Worm (Caenorhabditis elegans) whole organism, L4 larva: ENCODE results near the gene C06B3.1.

ENCODE experiments used
- F26F4.8 ChIP-seq: fragments of 200-800 bp; sonication (Bioruptor generic); conservative IDR thresholded peaks from 2 replicates; pipeline ENCODE4 v1.3.6; 2022; ENCODE audit warnings: missing genetic modification characterization, missing compliant biosample characterization
- F44E2.7 ChIP-seq: fragments of 200-800 bp; sonication (Bioruptor generic); IDR thresholded peaks from 2 replicates; pipeline ENCODE4 v2.1.2; 2022; ENCODE audit warnings: missing genetic modification characterization, missing compliant biosample characterization
- R02D3.7 ChIP-seq: fragments of 150-350 bp; sonication (generic microtip); optimal IDR thresholded peaks from 3 replicates; lab custom pipeline; 2014; ENCODE audit warnings: missing biosample characterization, missing genetic modification characterization
- T20F7.1 ChIP-seq: fragments of 200-800 bp; sonication (Bioruptor generic); optimal IDR thresholded peaks from 2 replicates; lab custom pipeline; 2018; ENCODE audit warnings: mild to moderate bottlenecking, missing genetic modification characterization, missing compliant biosample characterization
- T26A8.4 ChIP-seq: fragments of 200-800 bp; sonication (Bioruptor generic); IDR thresholded peaks from 2 replicates; pipeline ENCODE4 v1.3.6; 2022; ENCODE audit warnings: missing genetic modification characterization, missing compliant biosample characterization
- Y5F2A.4 ChIP-seq: fragments of 200-800 bp; sonication (Bioruptor generic); optimal IDR thresholded peaks from 2 replicates; lab custom pipeline; 2018; ENCODE audit warnings: mild to moderate bottlenecking, missing genetic modification characterization, missing compliant biosample characterization
- Y75B8A.6 ChIP-seq: fragments of 200-800 bp; sonication (Bioruptor generic); IDR thresholded peaks from 2 replicates; pipeline ENCODE4 v1.3.6; 2022; ENCODE audit warnings: missing genetic modification reagents, missing genetic modification characterization, missing compliant biosample characterization
- ZK546.5 ChIP-seq, 2 experiments: sonication (generic microtip); optimal IDR thresholded peaks; 2 replicates each; lab custom pipeline; 2017; ENCODE audit warnings: missing biosample characterization in 2 of 2, missing genetic modification characterization in 2 of 2
- aha-1 ChIP-seq: fragments of 150-350 bp; peaks from one replicate; lab custom pipeline; 2014; ENCODE audit warnings: missing biosample characterization, missing genetic modification characterization
- ama-1 ChIP-seq: fragments of 150-350 bp; optimal IDR thresholded peaks from 2 replicates; lab custom pipeline; 2014; ENCODE audit warnings: inconsistent platforms, mixed read lengths
- arid-1 ChIP-seq: fragments of 200-800 bp; sonication (Bioruptor generic); conservative IDR thresholded peaks from 2 replicates; pipeline ENCODE4 v1.3.6; 2022; ENCODE audit warnings: missing genetic modification reagents, missing genetic modification characterization, missing compliant biosample characterization
- ceh-32 ChIP-seq: sonication (generic microtip); optimal IDR thresholded peaks from 2 replicates; lab custom pipeline; 2016; ENCODE audit warnings: mild to moderate bottlenecking, missing genetic modification characterization, missing compliant biosample characterization; ENCODE audit not compliant: poor library complexity
- ceh-44 ChIP-seq: fragments of 200-800 bp; sonication (Bioruptor generic); IDR thresholded peaks from 2 replicates; pipeline ENCODE4 v1.3.6; 2022; ENCODE audit warnings: missing genetic modification reagents, missing genetic modification characterization, missing compliant biosample characterization
- ceh-62 ChIP-seq: sonication (generic microtip); optimal IDR thresholded peaks from 2 replicates; lab custom pipeline; 2017; ENCODE audit warnings: missing biosample characterization, missing genetic modification characterization
- cey-2 ChIP-seq: sonication (generic microtip); optimal IDR thresholded peaks from 3 replicates; lab custom pipeline; 2017; ENCODE audit warnings: missing genetic modification characterization, mild to moderate bottlenecking, missing compliant biosample characterization, antibody characterized with exemption, borderline replicate concordance; ENCODE audit not compliant: insufficient read depth
- daf-19 ChIP-seq: fragments of 200-800 bp; sonication (Bioruptor generic); conservative IDR thresholded peaks from 2 replicates; pipeline ENCODE4 v1.3.6; 2022; ENCODE audit warnings: missing genetic modification characterization, missing compliant biosample characterization
- daf-8 ChIP-seq: fragments of 200-800 bp; sonication (Bioruptor generic); IDR thresholded peaks from 2 replicates; pipeline ENCODE4 v1.3.6; 2022; ENCODE audit warnings: missing genetic modification characterization, missing compliant biosample characterization
- dmd-6 ChIP-seq: fragments of 200-800 bp; sonication (Bioruptor generic); IDR thresholded peaks from 2 replicates; pipeline ENCODE4 v1.3.6; 2022; ENCODE audit warnings: missing genetic modification reagents, missing genetic modification characterization, missing compliant biosample characterization
- dmd-9 ChIP-seq: fragments of 200-800 bp; sonication (Bioruptor generic); IDR thresholded peaks from 2 replicates; pipeline ENCODE4 v1.3.6; 2022; ENCODE audit warnings: missing genetic modification reagents, missing genetic modification characterization, missing compliant biosample characterization
- dpl-1 ChIP-seq: fragments of 150-350 bp; optimal IDR thresholded peaks from 2 replicates; lab custom pipeline; 2014; ENCODE audit warnings: missing biosample characterization, missing genetic modification reagents, missing genetic modification characterization
- dve-1 ChIP-seq: sonication (generic microtip); optimal IDR thresholded peaks from 2 replicates; lab custom pipeline; 2017; ENCODE audit warnings: antibody characterized with exemption, mild to moderate bottlenecking, missing genetic modification characterization, missing compliant biosample characterization; ENCODE audit not compliant: insufficient read depth
- hif-1 ChIP-seq, 2 experiments: sonication (generic microtip); optimal IDR thresholded peaks; 2 replicates each; lab custom pipeline; 2016 to 2017; ENCODE audit warnings: missing compliant biosample characterization in 2 of 2, missing genetic modification characterization in 2 of 2, missing genetic modification reagents in 2 of 2, missing genotype in 2 of 2, mild to moderate bottlenecking in 1 of 2
- hlh-11 ChIP-seq: fragments of 200-800 bp; sonication (Bioruptor generic); optimal IDR thresholded peaks from 2 replicates; lab custom pipeline; 2018; ENCODE audit warnings: mild to moderate bottlenecking, missing genetic modification characterization, missing compliant biosample characterization
- hlh-30 ChIP-seq: sonication (generic microtip); optimal IDR thresholded peaks from 2 replicates; lab custom pipeline; 2017; ENCODE audit warnings: antibody characterized with exemption, mild to moderate bottlenecking, missing genetic modification characterization, missing compliant biosample characterization; ENCODE audit not compliant: insufficient read depth
- jun-1 ChIP-seq: fragments of 150-350 bp; optimal IDR thresholded peaks from 2 replicates; lab custom pipeline; 2014; ENCODE audit warnings: missing biosample characterization, missing genetic modification reagents, missing genetic modification characterization
- lim-7 ChIP-seq: fragments of 200-800 bp; sonication (Bioruptor generic); IDR thresholded peaks from 2 replicates; pipeline ENCODE4 v1.3.6; 2022; ENCODE audit warnings: missing genetic modification characterization, missing compliant biosample characterization
- lin-1 ChIP-seq: fragments of 200-800 bp; sonication (Bioruptor generic); IDR thresholded peaks from 2 replicates; pipeline ENCODE4 v1.3.6; 2022; ENCODE audit warnings: missing genetic modification reagents, missing genetic modification characterization, missing compliant biosample characterization
- lin-13 ChIP-seq: fragments of 150-350 bp; optimal IDR thresholded peaks from 2 replicates; lab custom pipeline; 2014; ENCODE audit warnings: missing biosample characterization, missing genetic modification reagents, missing genetic modification characterization
- lin-15B ChIP-seq: fragments of 150-350 bp; sonication (generic microtip); optimal IDR thresholded peaks from 3 replicates; lab custom pipeline; 2014; ENCODE audit warnings: missing biosample characterization, missing genetic modification characterization
- lin-29 ChIP-seq: fragments of 200-800 bp; sonication (Bioruptor generic); IDR thresholded peaks from 2 replicates; pipeline ENCODE4 v1.3.6; 2022; ENCODE audit warnings: missing genetic modification reagents, missing genetic modification characterization, missing compliant biosample characterization
- madf-9 ChIP-seq: fragments of 200-800 bp; sonication (Bioruptor generic); conservative IDR thresholded peaks from 2 replicates; pipeline ENCODE4 v1.3.6; 2022; ENCODE audit warnings: missing genetic modification reagents, missing genetic modification characterization, missing compliant biosample characterization
- mdl-1 ChIP-seq, 2 experiments: fragments of 150-350 bp in 1 of 2; sonication (generic microtip) in 1 of 2; optimal IDR thresholded peaks; 2 replicates each; lab custom pipeline; 2014 to 2017; ENCODE audit warnings: missing biosample characterization in 2 of 2, missing genetic modification characterization in 2 of 2
- mdt-29 ChIP-seq: fragments of 200-800 bp; sonication (Bioruptor generic); IDR thresholded peaks from 2 replicates; pipeline ENCODE4 v1.3.6; 2022; ENCODE audit warnings: missing genetic modification reagents, missing genetic modification characterization, missing compliant biosample characterization
- mep-1 ChIP-seq: fragments of 150-350 bp; sonication (generic microtip); optimal IDR thresholded peaks from 3 replicates; lab custom pipeline; 2014; ENCODE audit warnings: missing biosample characterization, missing genetic modification characterization
- mxl-2 ChIP-seq: fragments of 200-800 bp; sonication (Bioruptor generic); conservative IDR thresholded peaks from 2 replicates; pipeline ENCODE4 v1.3.6; 2022; ENCODE audit warnings: missing genetic modification reagents, missing genetic modification characterization, missing compliant biosample characterization
- mxl-3 ChIP-seq: fragments of 200-800 bp; sonication (Bioruptor generic); optimal IDR thresholded peaks from 2 replicates; lab custom pipeline; 2018; ENCODE audit warnings: mild to moderate bottlenecking, missing genetic modification characterization, missing compliant biosample characterization
- nhr-102 ChIP-seq: sonication (generic microtip); optimal IDR thresholded peaks from 2 replicates; lab custom pipeline; 2016; ENCODE audit warnings: mild to moderate bottlenecking, missing genetic modification characterization, moderate library complexity, missing compliant biosample characterization
- nhr-11 ChIP-seq: fragments of 150-350 bp; optimal IDR thresholded peaks from 2 replicates; lab custom pipeline; 2014; ENCODE audit warnings: missing biosample characterization, missing genetic modification characterization
- nhr-25 ChIP-seq: sonication (generic microtip); optimal IDR thresholded peaks from 2 replicates; lab custom pipeline; 2017; ENCODE audit warnings: missing genetic modification characterization, mild to moderate bottlenecking, missing compliant biosample characterization, antibody characterized with exemption, moderate library complexity, borderline replicate concordance; ENCODE audit not compliant: insufficient read depth
- nhr-28 ChIP-seq: fragments of 150-350 bp; optimal IDR thresholded peaks from 2 replicates; lab custom pipeline; 2014; ENCODE audit warnings: missing biosample characterization, missing genetic modification characterization
- nhr-41 ChIP-seq: fragments of 200-800 bp; sonication (Bioruptor generic); IDR thresholded peaks from 2 replicates; pipeline ENCODE4 v1.3.6; 2022; ENCODE audit warnings: missing genetic modification reagents, missing genetic modification characterization, missing compliant biosample characterization
- nhr-42 ChIP-seq: fragments of 200-800 bp; sonication (Bioruptor generic); IDR thresholded peaks from 2 replicates; pipeline ENCODE4 v1.3.6; 2022; ENCODE audit warnings: missing genetic modification characterization, missing compliant biosample characterization
- nhr-48 ChIP-seq: sonication (generic microtip); optimal IDR thresholded peaks from 2 replicates; lab custom pipeline; 2016; ENCODE audit warnings: mild to moderate bottlenecking, missing genetic modification characterization, missing compliant biosample characterization
- nhr-76 ChIP-seq: fragments of 150-350 bp; optimal IDR thresholded peaks from 2 replicates; lab custom pipeline; 2014; ENCODE audit warnings: missing biosample characterization, missing genetic modification characterization
- pha-4 ChIP-seq, 2 experiments: fragments of 150-350 bp in 1 of 2; fragments of 200-800 bp in 1 of 2; sonication (Bioruptor generic) in 1 of 2; IDR thresholded peaks in 1 of 2; optimal IDR thresholded peaks in 1 of 2; 2 replicates each; pipeline versions ENCODE4 v1.3.6 to Lab custom; 2014 to 2022; ENCODE audit warnings: missing genetic modification characterization in 2 of 2, missing genetic modification reagents in 2 of 2, missing biosample characterization in 1 of 2, missing compliant biosample characterization in 1 of 2
- saeg-2 ChIP-seq: fragments of 200-800 bp; sonication (Bioruptor generic); IDR thresholded peaks from 2 replicates; pipeline ENCODE4 v1.3.6; 2022; ENCODE audit warnings: missing genetic modification reagents, missing genetic modification characterization, missing compliant biosample characterization
- snpc-4 ChIP-seq: fragments of 150-350 bp; optimal IDR thresholded peaks from 2 replicates; lab custom pipeline; 2014; ENCODE audit warnings: missing biosample characterization, missing genetic modification characterization
- spr-1 ChIP-seq: sonication (generic microtip); optimal IDR thresholded peaks from 2 replicates; lab custom pipeline; 2016; ENCODE audit warnings: mild to moderate bottlenecking, missing genetic modification characterization, missing compliant biosample characterization
- unc-130 ChIP-seq: sonication (generic microtip); optimal IDR thresholded peaks from 2 replicates; lab custom pipeline; 2016; ENCODE audit warnings: missing genetic modification reagents, missing genetic modification characterization, missing compliant biosample characterization
- zfp-3 ChIP-seq: fragments of 200-800 bp; sonication (Bioruptor generic); conservative IDR thresholded peaks from 2 replicates; pipeline ENCODE4 v1.3.6; 2022; ENCODE audit warnings: missing genetic modification reagents, missing genetic modification characterization, missing compliant biosample characterization

C06B3.1 gene

ce11 chrV:13909400-13909799 is 6.8 kb downstream of the C06B3.1 start, which contains the start of gene C06B3.7 (continued):
- TF ChIP-seq hlh-30 (tag; lab: Kevin White, UChicago) (peak; percentile 99), lin-13 (peak; percentile 62), ama-1 (lab: Kevin White, UChicago) (peak; percentile 81), hlh-11 (peak; percentile 96), mep-1 (tag; lab: Kevin White, UChicago) (peak; percentile 90), lim-7 (GFP tag; lab: Robert Waterston, UW) (no peak), Y75B8A.6 (GFP tag; lab: Robert Waterston, UW) (no peak), ceh-62 (tag; lab: Kevin White, UChicago) (no peak), R02D3.7 (no peak), ceh-44 (no peak), nhr-42 (no peak), jun-1 (tag; lab: Kevin White, UChicago) (no peak), lin-1 (GFP tag; lab: Robert Waterston, UW) (peak; percentile 16; the same call in 1 of the 2 replicates), F26F4.8 (GFP tag; lab: Robert Waterston, UW) (no peak), nhr-76 (no peak), spr-1 (tag; lab: Kevin White, UChicago) (no peak), F44E2.7 (no peak), unc-130 (GFP tag; lab: Kevin White, UChicago) (no peak), ZK546.5 (tag; optimal IDR thresholded peaks at IDR 0.05; lab: Kevin White, UChicago) (no peak), pha-4 (GFP tag; IDR thresholded peaks at IDR 0.05; lab: Robert Waterston, UW) (peak; percentile 30; the same call in 1 of the 2 replicates), pha-4 (tag; optimal IDR thresholded peaks at IDR 0.05; lab: Kevin White, UChicago) (peak; percentile 41), lin-29 (GFP tag; lab: Robert Waterston, UW) (no peak), mxl-2 (GFP tag; lab: Robert Waterston, UW) (no peak), nhr-28 (tag; lab: Kevin White, UChicago) (peak; percentile 95), T26A8.4 (0 out of 2 replicates have a peak, but pooled peaks have one; percentile 29), snpc-4 (no peak), daf-19 (GFP tag; lab: Robert Waterston, UW) (no peak), T20F7.1 (GFP tag; lab: Kevin White, UChicago) (peak; percentile 67), nhr-11 (tag; lab: Kevin White, UChicago) (peak; percentile 98), Y5F2A.4 (no peak), saeg-2 (GFP tag; lab: Robert Waterston, UW) (0 out of 2 replicates have a peak, but pooled peaks have one; percentile 10), arid-1 (GFP tag; lab: Robert Waterston, UW) (no peak), nhr-48 (tag; lab: Kevin White, UChicago) (peak; percentile 75), dpl-1 (GFP tag; lab: Kevin White, UChicago) (peak; percentile 52), madf-9 (no peak), mdl-1 (tag; optimal IDR thresholded peaks at IDR 0.05; lab: Kevin White, UChicago) (peak; percentile 36 to 93), dve-1 (tag; lab: Kevin White, UChicago) (peak; percentile 95), nhr-102 (tag; lab: Kevin White, UChicago) (peak; percentile 57), nhr-41 (no peak), mdt-29 (GFP tag; lab: Robert Waterston, UW) (peak; percentile 78), zfp-3 (no peak), mxl-3 (GFP tag; lab: Kevin White, UChicago) (peak; percentile 47), ceh-32 (no peak), daf-8 (GFP tag; lab: Robert Waterston, UW) (no peak), dmd-6 (GFP tag; lab: Robert Waterston, UW) (peak; percentile 95), hif-1 (tag; optimal IDR thresholded peaks at IDR 0.05; lab: Kevin White, UChicago) (peak in 1 of 2 experiments; percentile 71), dmd-9 (GFP tag; lab: Robert Waterston, UW) (no peak), lin-15B (no peak), cey-2 (tag; lab: Kevin White, UChicago) (peak; percentile 65), aha-1 (tag; lab: Kevin White, UChicago) (peak; percentile 99), nhr-25 (tag; lab: Kevin White, UChicago) (peak; percentile 52)
